Worm (Caenorhabditis elegans) whole organism, early embryonic: Measurements from ENCODE around the gene F54F2.6.
A peak's percentile ranks its signal among the peaks of the same experiment; 100 is the strongest.

Experiments used
- B0310.2 ChIP-seq: sonication (generic microtip); optimal IDR thresholded peaks from 2 replicates; lab custom pipeline; 2016; ENCODE audit warnings: mild to moderate bottlenecking, missing genetic modification characterization, missing compliant biosample characterization
- F13C5.2 ChIP-seq: sonication (generic microtip); optimal IDR thresholded peaks from 2 replicates; lab custom pipeline; 2017; ENCODE audit warnings: mild to moderate bottlenecking, missing genetic modification characterization, inconsistent platforms, missing compliant biosample characterization
- aly-1 ChIP-seq: sonication (generic microtip); optimal IDR thresholded peaks from 2 replicates; lab custom pipeline; 2016; ENCODE audit warnings: missing genetic modification characterization, missing compliant biosample characterization
- ama-1 ChIP-seq: fragments of 150-350 bp; optimal IDR thresholded peaks from 2 replicates; lab custom pipeline; 2014
- ceh-13 ChIP-seq: fragments of 200-800 bp; sonication (Bioruptor generic); optimal IDR thresholded peaks from 2 replicates; lab custom pipeline; 2018; ENCODE audit warnings: mild to moderate bottlenecking, missing genetic modification characterization, missing compliant biosample characterization
- ceh-36 ChIP-seq: sonication (generic microtip); optimal IDR thresholded peaks from 2 replicates; lab custom pipeline; 2016; ENCODE audit warnings: missing genetic modification characterization, inconsistent platforms, missing compliant biosample characterization
- ets-7 ChIP-seq: sonication (generic microtip); optimal IDR thresholded peaks from 2 replicates; lab custom pipeline; 2016; ENCODE audit warnings: missing genotype, missing genetic modification characterization, missing compliant biosample characterization
- flt-1 ChIP-seq: fragments of 200-800 bp; sonication (Bioruptor generic); IDR thresholded peaks from 2 replicates; pipeline ENCODE4 v1.3.6; 2022; ENCODE audit warnings: missing genetic modification characterization, missing compliant biosample characterization
- hmbx-1 ChIP-seq: sonication (generic microtip); optimal IDR thresholded peaks from 2 replicates; lab custom pipeline; 2016; ENCODE audit warnings: mild to moderate bottlenecking, missing genetic modification characterization, missing compliant biosample characterization
- hmg-4 ChIP-seq: fragments of 200-800 bp; sonication (Bioruptor generic); optimal IDR thresholded peaks from 2 replicates; lab custom pipeline; 2018; ENCODE audit warnings: mild to moderate bottlenecking, missing genetic modification characterization, missing compliant biosample characterization
- hnd-1 ChIP-seq: sonication (generic microtip); optimal IDR thresholded peaks from 2 replicates; lab custom pipeline; 2016; ENCODE audit warnings: missing genetic modification characterization, missing compliant biosample characterization
- pes-1 ChIP-seq: fragments of 200-800 bp; sonication (Bioruptor generic); IDR thresholded peaks from 2 replicates; pipeline ENCODE4 v1.3.6; 2022; ENCODE audit warnings: missing genetic modification reagents, missing genetic modification characterization, missing compliant biosample characterization
- scrt-1 ChIP-seq: fragments of 200-800 bp; sonication (Bioruptor generic); IDR thresholded peaks from 2 replicates; pipeline ENCODE4 v1.3.6; 2022; ENCODE audit warnings: missing genetic modification characterization, missing compliant biosample characterization
- sea-1 ChIP-seq: fragments of 200-800 bp; sonication (Bioruptor generic); conservative IDR thresholded peaks from 2 replicates; pipeline ENCODE4 v1.3.6; 2022; ENCODE audit warnings: missing genetic modification characterization, missing compliant biosample characterization
- tbx-11 ChIP-seq: fragments of 200-800 bp; sonication (Bioruptor generic); IDR thresholded peaks from 2 replicates; pipeline ENCODE4 v1.3.6; 2022; ENCODE audit warnings: missing genetic modification characterization, missing compliant biosample characterization
- tbx-37 ChIP-seq: fragments of 200-800 bp; sonication (Bioruptor generic); conservative IDR thresholded peaks from 2 replicates; pipeline ENCODE4 v1.3.6; 2022; ENCODE audit warnings: missing genetic modification reagents, missing genetic modification characterization, missing compliant biosample characterization
- tra-4 ChIP-seq: sonication (generic microtip); optimal IDR thresholded peaks from 2 replicates; lab custom pipeline; 2017; ENCODE audit warnings: missing genetic modification characterization, missing compliant biosample characterization

Gene F54F2.6

ce11 chrIII:8797211-8797733 lies 3.2 kb downstream of the F54F2.6 start:
- peak; percentile 57 for TF ChIP-seq hmg-4 (GFP tag; lab: Kevin White, UChicago)
- TF ChIP-seq tbx-11 (GFP tag; lab: Robert Waterston, UW) = no peak

- peak; percentile 9 for TF ChIP-seq F13C5.2
- TF ChIP-seq aly-1 (tag; lab: Kevin White, UChicago) = no peak
- no peak for TF ChIP-seq ceh-13
- no peak for TF ChIP-seq scrt-1
- no peak for TF ChIP-seq tbx-37
- peak; percentile 60 for TF ChIP-seq B0310.2 (tag; lab: Kevin White, UChicago)
- no peak for TF ChIP-seq ets-7 (tag; lab: Kevin White, UChicago)
- TF ChIP-seq ceh-36 (tag; lab: Kevin White, UChicago) = peak; percentile 4
- peak; percentile 77 for TF ChIP-seq hmg-4 (GFP tag; lab: Kevin White, UChicago)
- TF ChIP-seq tbx-11 (GFP tag; lab: Robert Waterston, UW) = no peak
- no peak for TF ChIP-seq sea-1
Observed at ce11 chrIII:8795595-8796141, 4.8 kb downstream of the F54F2.6 start.

ce11 chrIII:8794793-8795192 lies 5.7 kb downstream of the F54F2.6 start:
- TF ChIP-seq hmg-4 (GFP tag; lab: Kevin White, UChicago) (peak; percentile 15), pes-1 (no peak)

ce11 chrIII:8792251-8792650 lies 8.2 kb downstream of the F54F2.6 start, which contains the start of gene ztf-1:
Gene ztf-1 (minus strand): TSS chrIII:8792351.
- TF ChIP-seq tra-4 (tag; lab: Kevin White, UChicago) (no peak), B0310.2 (tag; lab: Kevin White, UChicago) (no peak), aly-1 (tag; lab: Kevin White, UChicago) (no peak), hmg-4 (GFP tag; lab: Kevin White, UChicago) (no peak), tbx-37 (no peak), flt-1 (GFP tag; lab: Robert Waterston, UW) (no peak), hnd-1 (tag; lab: Kevin White, UChicago) (no peak), ets-7 (tag; lab: Kevin White, UChicago) (no peak), hmbx-1 (tag; lab: Kevin White, UChicago) (no peak), ama-1 (lab: Kevin White, UChicago) (no peak)

DNA sequence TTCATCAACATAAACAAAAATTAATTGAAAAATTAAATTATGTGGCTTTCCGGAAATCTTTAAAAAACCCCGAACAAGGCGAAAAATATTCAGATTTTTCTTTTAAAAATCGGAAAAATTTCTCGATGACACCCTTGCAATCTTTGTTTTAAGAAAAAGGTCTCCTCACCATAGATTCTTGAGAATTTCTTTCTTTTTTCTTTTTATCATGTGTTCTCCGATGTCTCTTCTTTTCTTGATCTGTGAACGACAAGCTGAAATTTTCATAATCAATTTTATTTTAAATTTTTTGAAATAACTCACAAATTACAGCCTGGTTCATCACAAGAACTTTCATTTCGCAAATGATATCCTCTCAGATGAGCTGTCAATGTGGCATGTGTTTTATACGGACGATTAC lies 9.3 kb downstream of the F54F2.6 start, which contains the start of the genes zfp-1 and F54F2.14:
zfp-1 (plus strand) TSS at position 301 of the 400 bp plus-strand sequence.
F54F2.14 (plus strand) TSS at position 312 of the 400 bp plus-strand sequence.
- no peak for TF ChIP-seq sea-1

ce11 chrIII:8788690-8789089 lies 11.8 kb downstream of the F54F2.6 start:
- TF ChIP-seq tbx-11 (GFP tag; lab: Robert Waterston, UW) = no peak
- TF ChIP-seq ets-7 (tag; lab: Kevin White, UChicago) = no peak
- no peak for TF ChIP-seq sea-1
- TF ChIP-seq hmg-4 (GFP tag; lab: Kevin White, UChicago) = no peak

DNA sequence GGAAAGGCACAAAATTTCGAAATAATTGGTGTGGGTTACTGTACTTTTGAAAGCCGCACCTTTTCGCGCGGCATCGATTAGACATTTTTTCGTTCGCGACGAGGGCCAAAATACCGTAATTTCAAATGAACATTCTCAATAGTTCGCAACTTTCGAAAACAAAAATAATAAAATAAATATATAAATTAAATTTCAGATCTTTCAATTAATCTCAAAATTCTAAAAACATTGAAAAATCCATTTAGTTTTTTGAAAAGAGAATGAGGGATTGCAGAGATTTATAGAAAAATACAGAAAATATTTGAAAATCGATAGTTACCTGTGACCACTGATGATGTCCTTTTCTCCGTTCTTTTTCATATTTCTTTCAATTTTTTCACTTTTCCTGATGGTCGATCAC lies 14.4 kb downstream of the F54F2.6 start, which contains the start of gene K02D10.8:
K02D10.8 (plus strand) TSS at position 301 of the 400 bp plus-strand sequence.
- no peak for TF ChIP-seq ceh-13

- TF ChIP-seq ama-1 (lab: Kevin White, UChicago) = no peak
- TF ChIP-seq flt-1 (GFP tag; lab: Robert Waterston, UW) = no peak
- no peak for TF ChIP-seq F13C5.2
- TF ChIP-seq aly-1 (tag; lab: Kevin White, UChicago) = no peak
- TF ChIP-seq scrt-1 = no peak
- TF ChIP-seq hnd-1 (tag; lab: Kevin White, UChicago) = no peak
- no peak for TF ChIP-seq pes-1
- TF ChIP-seq ets-7 (tag; lab: Kevin White, UChicago) = no peak
- TF ChIP-seq tbx-37 = no peak
- TF ChIP-seq sea-1 = no peak
- no peak for TF ChIP-seq ceh-36 (tag; lab: Kevin White, UChicago)
- no peak for TF ChIP-seq tra-4 (tag; lab: Kevin White, UChicago)
- no peak for TF ChIP-seq ceh-13
Observed at ce11 chrIII:8785426-8785825, 15.1 kb downstream of the F54F2.6 start.

- TF ChIP-seq hmbx-1 (tag; lab: Kevin White, UChicago) = no peak
Observed at ce11 chrIII:8784500-8784899, 16.0 kb downstream of the F54F2.6 start.

DNA sequence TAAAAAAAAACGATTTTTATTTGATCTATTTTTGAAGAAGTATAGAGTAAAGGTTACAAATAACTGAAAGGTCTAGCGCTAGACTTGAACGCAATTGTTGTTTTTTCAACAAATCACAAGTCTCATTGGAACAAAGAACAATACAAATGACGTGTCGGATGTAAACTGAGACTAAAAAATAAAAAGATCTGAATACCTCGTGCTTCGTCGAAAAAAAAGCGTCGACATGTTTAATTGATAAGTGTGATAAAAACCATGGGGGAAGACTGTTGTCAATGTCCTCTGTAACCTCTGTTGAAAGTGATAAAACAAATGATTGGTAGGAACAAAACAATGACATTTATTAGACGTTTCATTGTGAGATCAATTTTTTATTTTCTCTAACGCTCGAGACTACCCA lies 17.8 kb downstream of the F54F2.6 start:
- TF ChIP-seq scrt-1 = no peak
- no peak for TF ChIP-seq hnd-1 (tag; lab: Kevin White, UChicago)
- TF ChIP-seq tra-4 (tag; lab: Kevin White, UChicago) = no peak
- TF ChIP-seq ets-7 (tag; lab: Kevin White, UChicago) = no peak
- no peak for TF ChIP-seq tbx-37
- no peak for TF ChIP-seq pes-1
- TF ChIP-seq aly-1 (tag; lab: Kevin White, UChicago) = no peak
- no peak for TF ChIP-seq hmbx-1 (tag; lab: Kevin White, UChicago)
- TF ChIP-seq ceh-36 (tag; lab: Kevin White, UChicago) = no peak
- no peak for TF ChIP-seq tbx-11 (GFP tag; lab: Robert Waterston, UW)
- TF ChIP-seq ceh-13 = no peak
- TF ChIP-seq B0310.2 (tag; lab: Kevin White, UChicago) = no peak
